Worm (Caenorhabditis elegans) whole organism, L4 larva: ENCODE results near the gene glb-15.

ENCODE experiments used
- F37D6.2 ChIP-seq: sonication (generic microtip); optimal IDR thresholded peaks from 2 replicates; lab custom pipeline; 2016; ENCODE audit warnings: mild to moderate bottlenecking, missing genetic modification characterization, missing compliant biosample characterization
- F44E2.7 ChIP-seq: fragments of 200-800 bp; sonication (Bioruptor generic); IDR thresholded peaks from 2 replicates; pipeline ENCODE4 v2.1.2; 2022; ENCODE audit warnings: missing genetic modification characterization, missing compliant biosample characterization
- F49E8.2 ChIP-seq: sonication (generic microtip); optimal IDR thresholded peaks from 2 replicates; lab custom pipeline; 2016; ENCODE audit warnings: missing compliant biosample characterization, mild to moderate bottlenecking, missing genetic modification characterization, borderline replicate concordance
- T20F7.1 ChIP-seq: fragments of 200-800 bp; sonication (Bioruptor generic); optimal IDR thresholded peaks from 2 replicates; lab custom pipeline; 2018; ENCODE audit warnings: mild to moderate bottlenecking, missing genetic modification characterization, missing compliant biosample characterization
- Y75B8A.6 ChIP-seq: fragments of 200-800 bp; sonication (Bioruptor generic); IDR thresholded peaks from 2 replicates; pipeline ENCODE4 v1.3.6; 2022; ENCODE audit warnings: missing genetic modification reagents, missing genetic modification characterization, missing compliant biosample characterization
- aha-1 ChIP-seq: fragments of 150-350 bp; peaks from one replicate; lab custom pipeline; 2014; ENCODE audit warnings: missing biosample characterization, missing genetic modification characterization
- ceh-28 ChIP-seq: fragments of 150-350 bp; optimal IDR thresholded peaks from 2 replicates; lab custom pipeline; 2014; ENCODE audit warnings: missing biosample characterization, missing genetic modification reagents, missing genetic modification characterization
- ceh-32 ChIP-seq: sonication (generic microtip); optimal IDR thresholded peaks from 2 replicates; lab custom pipeline; 2016; ENCODE audit warnings: mild to moderate bottlenecking, missing genetic modification characterization, missing compliant biosample characterization; ENCODE audit not compliant: poor library complexity
- ceh-62 ChIP-seq: sonication (generic microtip); optimal IDR thresholded peaks from 2 replicates; lab custom pipeline; 2017; ENCODE audit warnings: missing biosample characterization, missing genetic modification characterization
- ceh-82 ChIP-seq: sonication (generic microtip); optimal IDR thresholded peaks from 2 replicates; lab custom pipeline; 2017; ENCODE audit warnings: missing biosample characterization, missing genetic modification characterization
- cey-2 ChIP-seq: sonication (generic microtip); optimal IDR thresholded peaks from 3 replicates; lab custom pipeline; 2017; ENCODE audit warnings: missing genetic modification characterization, mild to moderate bottlenecking, missing compliant biosample characterization, antibody characterized with exemption, borderline replicate concordance; ENCODE audit not compliant: insufficient read depth
- daf-16 ChIP-seq, 3 experiments: sonication (generic microtip); optimal IDR thresholded peaks; 2 replicates each; lab custom pipeline; 2016 to 2017; ENCODE audit warnings: missing genetic modification characterization in 3 of 3, missing genetic modification reagents in 3 of 3, mild to moderate bottlenecking in 2 of 3, missing compliant biosample characterization in 2 of 3, missing biosample characterization in 1 of 3, moderate library complexity in 1 of 3
- dmd-6 ChIP-seq: fragments of 200-800 bp; sonication (Bioruptor generic); IDR thresholded peaks from 2 replicates; pipeline ENCODE4 v1.3.6; 2022; ENCODE audit warnings: missing genetic modification reagents, missing genetic modification characterization, missing compliant biosample characterization
- dpl-1 ChIP-seq: fragments of 150-350 bp; optimal IDR thresholded peaks from 2 replicates; lab custom pipeline; 2014; ENCODE audit warnings: missing biosample characterization, missing genetic modification reagents, missing genetic modification characterization
- dve-1 ChIP-seq: sonication (generic microtip); optimal IDR thresholded peaks from 2 replicates; lab custom pipeline; 2017; ENCODE audit warnings: antibody characterized with exemption, mild to moderate bottlenecking, missing genetic modification characterization, missing compliant biosample characterization; ENCODE audit not compliant: insufficient read depth
- egl-27 ChIP-seq: sonication (generic microtip); optimal IDR thresholded peaks from 3 replicates; lab custom pipeline; 2017; ENCODE audit warnings: missing biosample characterization, missing genetic modification reagents, missing genetic modification characterization
- gei-8 ChIP-seq: fragments of 200-800 bp; sonication (Bioruptor generic); optimal IDR thresholded peaks from 2 replicates; lab custom pipeline; 2018; ENCODE audit warnings: mild to moderate bottlenecking, missing genetic modification characterization, missing compliant biosample characterization
- hif-1 ChIP-seq, 2 experiments: sonication (generic microtip); optimal IDR thresholded peaks; 2 replicates each; lab custom pipeline; 2016 to 2017; ENCODE audit warnings: missing compliant biosample characterization in 2 of 2, missing genetic modification characterization in 2 of 2, missing genetic modification reagents in 2 of 2, missing genotype in 2 of 2, mild to moderate bottlenecking in 1 of 2
- hlh-11 ChIP-seq: fragments of 200-800 bp; sonication (Bioruptor generic); optimal IDR thresholded peaks from 2 replicates; lab custom pipeline; 2018; ENCODE audit warnings: mild to moderate bottlenecking, missing genetic modification characterization, missing compliant biosample characterization
- hlh-30 ChIP-seq: sonication (generic microtip); optimal IDR thresholded peaks from 2 replicates; lab custom pipeline; 2017; ENCODE audit warnings: antibody characterized with exemption, mild to moderate bottlenecking, missing genetic modification characterization, missing compliant biosample characterization; ENCODE audit not compliant: insufficient read depth
- lim-7 ChIP-seq: fragments of 200-800 bp; sonication (Bioruptor generic); IDR thresholded peaks from 2 replicates; pipeline ENCODE4 v1.3.6; 2022; ENCODE audit warnings: missing genetic modification characterization, missing compliant biosample characterization
- lin-1 ChIP-seq: fragments of 200-800 bp; sonication (Bioruptor generic); IDR thresholded peaks from 2 replicates; pipeline ENCODE4 v1.3.6; 2022; ENCODE audit warnings: missing genetic modification reagents, missing genetic modification characterization, missing compliant biosample characterization
- lin-29 ChIP-seq: fragments of 200-800 bp; sonication (Bioruptor generic); IDR thresholded peaks from 2 replicates; pipeline ENCODE4 v1.3.6; 2022; ENCODE audit warnings: missing genetic modification reagents, missing genetic modification characterization, missing compliant biosample characterization
- lin-39 ChIP-seq: fragments of 150-350 bp; optimal IDR thresholded peaks from 2 replicates; lab custom pipeline; 2014; ENCODE audit warnings: missing biosample characterization, missing genetic modification reagents, missing genetic modification characterization
- madf-5 ChIP-seq, 2 experiments: fragments of 200-800 bp; sonication (Bioruptor generic); IDR thresholded peaks; 2 replicates each; pipeline ENCODE4 v1.3.6; 2022; ENCODE audit warnings: missing compliant biosample characterization in 2 of 2, missing genetic modification characterization in 2 of 2
- mdl-1 ChIP-seq, 2 experiments: fragments of 150-350 bp in 1 of 2; sonication (generic microtip) in 1 of 2; optimal IDR thresholded peaks; 2 replicates each; lab custom pipeline; 2014 to 2017; ENCODE audit warnings: missing biosample characterization in 2 of 2, missing genetic modification characterization in 2 of 2
- mdt-29 ChIP-seq: fragments of 200-800 bp; sonication (Bioruptor generic); IDR thresholded peaks from 2 replicates; pipeline ENCODE4 v1.3.6; 2022; ENCODE audit warnings: missing genetic modification reagents, missing genetic modification characterization, missing compliant biosample characterization
- nhr-25 ChIP-seq: sonication (generic microtip); optimal IDR thresholded peaks from 2 replicates; lab custom pipeline; 2017; ENCODE audit warnings: missing genetic modification characterization, mild to moderate bottlenecking, missing compliant biosample characterization, antibody characterized with exemption, moderate library complexity, borderline replicate concordance; ENCODE audit not compliant: insufficient read depth
- nhr-28 ChIP-seq: fragments of 150-350 bp; optimal IDR thresholded peaks from 2 replicates; lab custom pipeline; 2014; ENCODE audit warnings: missing biosample characterization, missing genetic modification characterization
- nhr-41 ChIP-seq: fragments of 200-800 bp; sonication (Bioruptor generic); IDR thresholded peaks from 2 replicates; pipeline ENCODE4 v1.3.6; 2022; ENCODE audit warnings: missing genetic modification reagents, missing genetic modification characterization, missing compliant biosample characterization
- nhr-42 ChIP-seq: fragments of 200-800 bp; sonication (Bioruptor generic); IDR thresholded peaks from 2 replicates; pipeline ENCODE4 v1.3.6; 2022; ENCODE audit warnings: missing genetic modification characterization, missing compliant biosample characterization
- nhr-48 ChIP-seq: sonication (generic microtip); optimal IDR thresholded peaks from 2 replicates; lab custom pipeline; 2016; ENCODE audit warnings: mild to moderate bottlenecking, missing genetic modification characterization, missing compliant biosample characterization
- nhr-77 ChIP-seq: fragments of 150-350 bp; optimal IDR thresholded peaks from 2 replicates; lab custom pipeline; 2014; ENCODE audit warnings: missing biosample characterization, missing genetic modification characterization
- pha-4 ChIP-seq, 2 experiments: fragments of 150-350 bp in 1 of 2; fragments of 200-800 bp in 1 of 2; sonication (Bioruptor generic) in 1 of 2; IDR thresholded peaks in 1 of 2; optimal IDR thresholded peaks in 1 of 2; 2 replicates each; pipeline versions ENCODE4 v1.3.6 to Lab custom; 2014 to 2022; ENCODE audit warnings: missing genetic modification characterization in 2 of 2, missing genetic modification reagents in 2 of 2, missing biosample characterization in 1 of 2, missing compliant biosample characterization in 1 of 2
- php-3 ChIP-seq: fragments of 200-800 bp; sonication (Bioruptor generic); IDR thresholded peaks from 2 replicates; pipeline ENCODE4 v1.3.6; 2022; ENCODE audit warnings: missing genetic modification reagents, missing genetic modification characterization, missing compliant biosample characterization
- pqm-1 ChIP-seq: sonication (generic microtip); optimal IDR thresholded peaks from 2 replicates; lab custom pipeline; 2017; ENCODE audit warnings: missing biosample characterization, missing genetic modification characterization
- saeg-2 ChIP-seq: fragments of 200-800 bp; sonication (Bioruptor generic); IDR thresholded peaks from 2 replicates; pipeline ENCODE4 v1.3.6; 2022; ENCODE audit warnings: missing genetic modification reagents, missing genetic modification characterization, missing compliant biosample characterization
- sdz-12 ChIP-seq: fragments of 200-800 bp; sonication (Bioruptor generic); optimal IDR thresholded peaks from 2 replicates; lab custom pipeline; 2018; ENCODE audit warnings: mild to moderate bottlenecking, missing genetic modification characterization, missing compliant biosample characterization
- set-16 ChIP-seq: fragments of 200-800 bp; sonication (Bioruptor generic); IDR thresholded peaks from 2 replicates; pipeline ENCODE4 v1.3.6; 2022; ENCODE audit warnings: missing genetic modification reagents, missing genetic modification characterization, missing compliant biosample characterization
- tra-1 ChIP-seq: fragments of 200-800 bp; sonication (Bioruptor generic); IDR thresholded peaks from 2 replicates; pipeline ENCODE4 v1.3.6; 2022; ENCODE audit warnings: missing genetic modification reagents, missing genetic modification characterization, missing compliant biosample characterization
- unc-62 ChIP-seq, 3 experiments: fragments of 150-350 bp in 1 of 3; sonication (generic microtip); optimal IDR thresholded peaks in 2 of 3; peaks in 1 of 3; 1 replicate in 1 of 3; 2 replicates in 2 of 3; lab custom pipeline; 2014 to 2017; ENCODE audit warnings: missing biosample characterization in 3 of 3, missing genetic modification characterization in 3 of 3, missing genetic modification reagents in 3 of 3, missing genotype in 1 of 3
- vab-7 ChIP-seq: fragments of 200-800 bp; sonication (Bioruptor generic); IDR thresholded peaks from 2 replicates; pipeline ENCODE4 v1.3.6; 2022; ENCODE audit warnings: missing genetic modification reagents, missing genetic modification characterization, missing compliant biosample characterization
- zag-1 ChIP-seq: fragments of 150-350 bp; optimal IDR thresholded peaks from 2 replicates; lab custom pipeline; 2014; ENCODE audit warnings: missing biosample characterization, missing genetic modification characterization
- ztf-7 ChIP-seq: fragments of 150-350 bp; optimal IDR thresholded peaks from 2 replicates; lab custom pipeline; 2014; ENCODE audit warnings: missing biosample characterization, missing genetic modification characterization

Gene glb-15

DNA sequence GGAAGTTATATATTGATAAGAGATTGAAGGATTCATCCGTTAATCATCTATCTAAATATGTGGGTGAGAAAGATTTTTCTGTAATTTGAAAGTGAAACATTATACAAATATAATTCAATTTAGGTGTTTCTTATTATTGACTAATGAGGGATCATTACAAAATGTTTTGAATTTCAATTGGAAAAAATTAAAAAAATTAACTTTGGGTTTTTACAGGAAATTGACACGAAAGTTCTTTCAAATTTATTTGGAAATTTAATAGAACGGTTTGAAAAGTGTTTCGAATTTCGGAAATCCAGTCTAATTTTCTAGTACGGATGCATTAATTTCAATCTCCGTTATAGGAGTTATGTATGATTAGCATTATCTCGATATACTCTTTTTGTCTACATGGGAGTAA lies 35.0 kb upstream of the glb-15 start:
- TF ChIP-seq Y75B8A.6 (GFP tag; lab: Robert Waterston, UW) (no peak), ceh-28 (tag; lab: Kevin White, UChicago) (no peak), unc-62 (GFP tag; optimal IDR thresholded peaks at IDR 0.05 in 1 of 2; lab: Kevin White, UChicago) (peak in 1 of 2 experiments; percentile 96), unc-62 (tag; optimal IDR thresholded peaks at IDR 0.05; lab: Kevin White, UChicago) (no peak), zag-1 (tag; lab: Kevin White, UChicago) (no peak), hlh-30 (tag; lab: Kevin White, UChicago) (no peak), lim-7 (no peak)

- TF ChIP-seq ceh-82 (tag; lab: Kevin White, UChicago) = no peak
- peak; percentile 58 for TF ChIP-seq nhr-28 (tag; lab: Kevin White, UChicago)
- no peak for TF ChIP-seq madf-5 (GFP tag; IDR thresholded peaks at IDR 0.05; lab: Robert Waterston, UW)
- 0 out of 2 replicates have a peak, but pooled peaks have one; percentile 16 for TF ChIP-seq lin-1 (GFP tag; lab: Robert Waterston, UW)
- no peak for TF ChIP-seq egl-27 (tag; lab: Kevin White, UChicago)
- no peak for TF ChIP-seq F37D6.2
- TF ChIP-seq lim-7 = no peak
- TF ChIP-seq tra-1 (GFP tag; lab: Robert Waterston, UW) = 0 out of 2 replicates have a peak, but pooled peaks have one; percentile 43
- TF ChIP-seq hlh-11 (tag; lab: Kevin White, UChicago) = peak; percentile 78
- peak; percentile 72 for TF ChIP-seq pqm-1 (tag; lab: Kevin White, UChicago)
- TF ChIP-seq cey-2 (tag; lab: Kevin White, UChicago) = no peak
- peak; percentile 40 for TF ChIP-seq nhr-48 (tag; lab: Kevin White, UChicago)
- TF ChIP-seq mdt-29 (GFP tag; lab: Robert Waterston, UW) = 0 out of 2 replicates have a peak, but pooled peaks have one; percentile 29
- peak; percentile 7 for TF ChIP-seq T20F7.1
- TF ChIP-seq vab-7 (GFP tag; lab: Robert Waterston, UW) = no peak
- TF ChIP-seq mdl-1 (tag; optimal IDR thresholded peaks at IDR 0.05; lab: Kevin White, UChicago) = peak in 1 of 2 experiments; percentile 1
- TF ChIP-seq ceh-32 (tag; lab: Kevin White, UChicago) = no peak
- 0 out of 2 replicates have a peak, but pooled peaks have one; percentile 38 for TF ChIP-seq nhr-41 (GFP tag; lab: Robert Waterston, UW)
- TF ChIP-seq saeg-2 (GFP tag; lab: Robert Waterston, UW) = no peak
- no peak for TF ChIP-seq daf-16 (GFP tag; optimal IDR thresholded peaks at IDR 0.05; lab: Kevin White, UChicago)
- TF ChIP-seq daf-16 (tag; optimal IDR thresholded peaks at IDR 0.05; lab: Kevin White, UChicago) = peak; percentile 69
- no peak for TF ChIP-seq lin-29 (GFP tag; lab: Robert Waterston, UW)
- no peak for TF ChIP-seq ceh-62 (tag; lab: Kevin White, UChicago)
- no peak for TF ChIP-seq dpl-1 (GFP tag; lab: Kevin White, UChicago)
- TF ChIP-seq hif-1 (tag; optimal IDR thresholded peaks at IDR 0.05; lab: Kevin White, UChicago) = no peak
- TF ChIP-seq php-3 (GFP tag; lab: Robert Waterston, UW) = peak; percentile 68; the same call in 1 of the 2 replicates
- no peak for TF ChIP-seq nhr-42 (GFP tag; lab: Robert Waterston, UW)
- TF ChIP-seq dmd-6 = peak; percentile 90
- peak; percentile 7 for TF ChIP-seq nhr-77 (tag; lab: Kevin White, UChicago)
- no peak for TF ChIP-seq hlh-30 (tag; lab: Kevin White, UChicago)
- TF ChIP-seq ceh-28 (tag; lab: Kevin White, UChicago) = no peak
- TF ChIP-seq ztf-7 (tag; lab: Kevin White, UChicago) = peak; percentile 10
These were observed 32.6 kb upstream of the glb-15 start, which contains the start of gene zip-10 for ce11 chrV:11650720-11651119. zip-10 (minus strand) TSS chrV:11650762.

ce11 chrV:11649254-11649653 lies 31.2 kb upstream of the glb-15 start:
- TF ChIP-seq nhr-41 (GFP tag; lab: Robert Waterston, UW) = no peak
- no peak for TF ChIP-seq sdz-12 (GFP tag; lab: Kevin White, UChicago)
- peak; percentile 18 for TF ChIP-seq dve-1 (tag; lab: Kevin White, UChicago)
- no peak for TF ChIP-seq lin-39 (tag; lab: Kevin White, UChicago)
- no peak for TF ChIP-seq cey-2 (tag; lab: Kevin White, UChicago)
- peak; percentile 49; the same call in 1 of the 2 replicates for TF ChIP-seq dmd-6
- TF ChIP-seq ztf-7 (tag; lab: Kevin White, UChicago) = no peak
- TF ChIP-seq F49E8.2 (tag; lab: Kevin White, UChicago) = no peak
- no peak for TF ChIP-seq F44E2.7 (GFP tag; lab: Robert Waterston, UW)
- TF ChIP-seq pha-4 (GFP tag; IDR thresholded peaks at IDR 0.05; lab: Robert Waterston, UW) = no peak
- no peak for TF ChIP-seq pha-4 (tag; optimal IDR thresholded peaks at IDR 0.05; lab: Kevin White, UChicago)
- TF ChIP-seq gei-8 = no peak
- TF ChIP-seq set-16 (GFP tag; lab: Robert Waterston, UW) = no peak
- peak; percentile 82 for TF ChIP-seq aha-1 (tag; lab: Kevin White, UChicago)
- TF ChIP-seq nhr-25 = no peak
- no peak for TF ChIP-seq F37D6.2
